Fruit fly (Drosophila melanogaster): Measurements from ENCODE around the gene nerfin-1.

DNA sequence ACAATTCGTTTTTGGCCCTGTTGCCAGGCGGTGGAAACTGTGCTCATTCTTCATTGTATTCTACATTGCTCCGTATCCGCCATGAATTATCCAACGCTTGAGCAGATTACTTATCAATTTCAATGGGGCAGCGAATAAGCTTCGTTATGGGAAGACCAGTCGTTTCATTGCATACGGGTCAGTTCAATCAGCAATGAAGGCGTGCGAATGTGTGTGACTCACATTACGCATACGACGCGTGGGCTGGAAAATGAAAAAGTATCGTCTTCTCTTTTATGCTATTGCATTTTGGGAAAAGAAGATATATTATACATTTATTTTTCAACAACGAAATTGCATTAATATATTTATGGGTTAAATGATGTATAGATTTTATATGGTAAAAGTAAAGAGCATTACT is 23.9 kb upstream of the nerfin-1 start:
- TF ChIP-seq Trl (optimal IDR thresholded peaks at IDR 0.05) (no peak), Trl (GFP tag; optimal IDR thresholded peaks at IDR 0.05) (no peak), Lpt (GFP tag; optimal IDR thresholded peaks at IDR 0.05) (no peak)

Measured in whole organism, embryonic.